Fruit fly (Drosophila melanogaster): ENCODE data around the gene CG32079.

DNA sequence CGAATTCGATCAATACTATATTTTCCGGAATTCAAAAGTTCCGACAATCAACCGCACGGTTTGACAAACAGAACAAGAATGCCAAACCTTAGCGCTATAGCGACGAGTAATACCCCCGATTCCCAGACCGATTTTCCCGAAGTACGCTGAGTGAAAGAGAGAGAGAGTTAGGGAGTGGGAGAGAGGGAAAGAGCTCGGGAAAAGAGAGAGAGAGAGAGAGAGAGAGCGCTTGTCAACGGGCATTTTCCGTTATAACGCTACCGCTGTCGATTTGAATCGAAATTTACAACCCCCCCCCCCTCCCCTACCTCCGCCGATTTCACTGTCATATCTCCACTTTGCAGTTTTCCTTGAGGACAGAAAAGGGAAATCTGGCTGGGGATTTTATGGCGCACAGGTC is 21.2 kb downstream of the CG32079 start:
- no peak for TF ChIP-seq CG4496 (GFP tag; IDR thresholded peaks at IDR 0.05)
- no peak for TF ChIP-seq Pif1B (GFP tag; optimal IDR thresholded peaks at IDR 0.05)
- no peak for TF ChIP-seq CG17806 (tag; optimal IDR thresholded peaks at IDR 0.05)
- no peak for TF ChIP-seq D1 (tag; optimal IDR thresholded peaks at IDR 0.05)
